Fruit fly (Drosophila melanogaster): ENCODE data around the gene Lmpt.
"Not testable (repeated sequence)": the region's sequence is repeated elsewhere in the genome, so short reads cannot be mapped to it uniquely, and the experiment has no call there.

Gene Lmpt

dm6 chr3L:16927375-16927774 lies 62.3 kb downstream of the Lmpt start, which contains the start of gene CG13023:
CG13023 (minus strand) TSS chr3L:16927434.
- no peak for TF ChIP-seq Sin3A (optimal IDR thresholded peaks at IDR 0.05)
- no peak for TF ChIP-seq psq (optimal IDR thresholded peaks at IDR 0.05)
- TF ChIP-seq ttk (optimal IDR thresholded peaks at IDR 0.05) = no peak
- TF ChIP-seq h (optimal IDR thresholded peaks at IDR 0.05) = no peak
- TF ChIP-seq insv (optimal IDR thresholded peaks at IDR 0.05) = no peak
- no peak for TF ChIP-seq Myc (optimal IDR thresholded peaks at IDR 0.05)

dm6 chr3L:16930522-16930921 lies 65.4 kb downstream of the Lmpt start:
- TF ChIP-seq h (optimal IDR thresholded peaks at IDR 0.05) (no peak), psq (optimal IDR thresholded peaks at IDR 0.05) (no peak), insv (optimal IDR thresholded peaks at IDR 0.05) (no peak), Myc (optimal IDR thresholded peaks at IDR 0.05) (no peak), ttk (optimal IDR thresholded peaks at IDR 0.05) (no peak), Sin3A (optimal IDR thresholded peaks at IDR 0.05) (no peak)

- no peak for TF ChIP-seq insv (optimal IDR thresholded peaks at IDR 0.05)
- no peak for TF ChIP-seq Sin3A (optimal IDR thresholded peaks at IDR 0.05)
- TF ChIP-seq h (optimal IDR thresholded peaks at IDR 0.05) = no peak
- no peak for TF ChIP-seq ttk (optimal IDR thresholded peaks at IDR 0.05)
- TF ChIP-seq Myc (optimal IDR thresholded peaks at IDR 0.05) = no peak
- TF ChIP-seq psq (optimal IDR thresholded peaks at IDR 0.05) = no peak
These were observed 70.2 kb downstream of the Lmpt start, which contains the start of gene CG11905 for dm6 chr3L:16935284-16935683. CG11905 (minus strand) TSS chr3L:16935536.

dm6 chr3L:16936689-16937088 lies 71.6 kb downstream of the Lmpt start:
- no peak for TF ChIP-seq h (optimal IDR thresholded peaks at IDR 0.05)
- no peak for TF ChIP-seq psq (optimal IDR thresholded peaks at IDR 0.05)
- TF ChIP-seq Sin3A (optimal IDR thresholded peaks at IDR 0.05) = no peak
- TF ChIP-seq Myc (optimal IDR thresholded peaks at IDR 0.05) = no peak
- no peak for TF ChIP-seq ttk (optimal IDR thresholded peaks at IDR 0.05)
- no peak for TF ChIP-seq insv (optimal IDR thresholded peaks at IDR 0.05)

- TF ChIP-seq insv (optimal IDR thresholded peaks at IDR 0.05) = no peak
- TF ChIP-seq psq (optimal IDR thresholded peaks at IDR 0.05) = no peak
- TF ChIP-seq Sin3A (optimal IDR thresholded peaks at IDR 0.05) = no peak
- TF ChIP-seq h (optimal IDR thresholded peaks at IDR 0.05) = no peak
- TF ChIP-seq ttk (optimal IDR thresholded peaks at IDR 0.05) = no peak
- no peak for TF ChIP-seq Myc (optimal IDR thresholded peaks at IDR 0.05)
These were observed 73.8 kb downstream of the Lmpt start, which contains the start of gene CG13022 for dm6 chr3L:16938852-16939251. CG13022 (minus strand) TSS chr3L:16938952.

dm6 chr3L:16941319-16941718 lies 76.2 kb downstream of the Lmpt start:
- TF ChIP-seq insv (optimal IDR thresholded peaks at IDR 0.05) (no peak), Myc (optimal IDR thresholded peaks at IDR 0.05) (no peak), h (optimal IDR thresholded peaks at IDR 0.05) (no peak), Sin3A (optimal IDR thresholded peaks at IDR 0.05) (no peak), ttk (optimal IDR thresholded peaks at IDR 0.05) (no peak), psq (optimal IDR thresholded peaks at IDR 0.05) (no peak)

DNA sequence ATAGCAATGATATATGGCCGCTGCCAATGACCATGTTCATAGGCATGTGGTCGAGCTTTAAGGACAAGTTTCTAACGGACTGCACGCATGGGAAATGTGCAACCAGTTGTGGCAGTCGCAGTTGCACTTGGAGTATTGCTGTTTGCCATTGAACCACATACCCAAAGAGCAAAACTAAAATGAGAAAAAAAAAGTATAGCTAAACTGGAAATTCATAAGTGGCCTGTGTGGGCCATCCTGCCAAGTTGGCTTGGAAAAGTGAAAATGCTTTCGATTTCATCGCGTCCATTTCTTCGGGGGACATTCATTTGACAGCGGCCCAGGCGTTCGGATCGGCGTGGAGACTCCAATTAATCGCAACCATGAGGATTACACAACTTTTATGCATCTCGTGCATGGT lies 79.0 kb downstream of the Lmpt start, which contains the start of gene Obp73a:
Gene Obp73a (plus strand): TSS at position 301 of the 400 bp plus-strand sequence.
- TF ChIP-seq Myc (optimal IDR thresholded peaks at IDR 0.05) (no peak), h (optimal IDR thresholded peaks at IDR 0.05) (no peak), ttk (optimal IDR thresholded peaks at IDR 0.05) (no peak)

- not testable (repeated sequence) for TF ChIP-seq ttk, psq, insv (optimal IDR thresholded peaks at IDR 0.05)
These were observed 89.4 kb downstream of the Lmpt start, which contains the start of gene Ogdh for dm6 chr3L:16954522-16954921. Ogdh (plus strand) TSS chr3L:16954822.

DNA sequence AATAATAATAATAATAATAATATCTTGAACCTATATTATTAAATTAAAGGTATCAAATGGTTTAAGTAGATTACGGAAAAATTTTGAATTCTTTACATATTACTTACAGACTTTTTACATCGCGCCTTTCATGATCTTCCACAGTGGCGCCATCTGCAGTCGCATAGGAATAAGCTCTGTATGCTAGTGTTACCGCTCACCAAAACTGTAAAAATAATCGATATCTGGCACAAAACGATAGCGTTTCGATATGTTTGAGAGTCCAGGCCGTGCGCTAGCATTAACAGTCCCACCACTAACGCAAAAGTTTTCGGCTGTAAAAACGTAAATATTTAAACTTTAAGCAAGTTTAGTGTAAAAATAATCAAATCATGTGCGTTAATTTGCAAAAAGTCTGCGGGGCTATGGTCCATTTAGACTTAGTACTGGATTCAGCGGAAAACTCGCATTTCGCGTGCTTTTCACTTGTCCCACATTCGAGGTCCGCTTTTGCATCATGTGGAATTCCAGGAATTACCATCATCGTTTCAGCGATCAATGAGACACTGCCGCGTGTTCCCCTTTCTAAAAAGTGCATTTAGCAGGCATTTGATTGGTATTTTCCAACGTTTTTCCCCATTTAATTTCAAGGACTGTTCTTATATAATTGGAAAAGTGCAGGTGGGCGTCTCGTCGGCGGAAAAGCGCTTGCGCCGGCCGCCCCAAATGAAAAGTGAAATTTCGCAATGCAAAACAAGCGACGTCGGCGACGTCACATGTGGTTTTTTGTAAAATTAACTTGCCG lies 90.3 kb downstream of the Lmpt start:
- no peak for TF ChIP-seq h (optimal IDR thresholded peaks at IDR 0.05)
- no peak for TF ChIP-seq Myc (optimal IDR thresholded peaks at IDR 0.05)
- TF ChIP-seq Sin3A (optimal IDR thresholded peaks at IDR 0.05) = no peak
- no peak for TF ChIP-seq psq (optimal IDR thresholded peaks at IDR 0.05)
- TF ChIP-seq insv (optimal IDR thresholded peaks at IDR 0.05) = no peak
- TF ChIP-seq ttk (optimal IDR thresholded peaks at IDR 0.05) = no peak

- no peak for TF ChIP-seq insv (optimal IDR thresholded peaks at IDR 0.05)
- TF ChIP-seq ttk (optimal IDR thresholded peaks at IDR 0.05) = no peak
- no peak for TF ChIP-seq Myc (optimal IDR thresholded peaks at IDR 0.05)
- no peak for TF ChIP-seq h (optimal IDR thresholded peaks at IDR 0.05)
- no peak for TF ChIP-seq Sin3A (optimal IDR thresholded peaks at IDR 0.05)
- no peak for TF ChIP-seq psq (optimal IDR thresholded peaks at IDR 0.05)
These were observed 91.1 kb downstream of the Lmpt start for dm6 chr3L:16956003-16956767.

DNA sequence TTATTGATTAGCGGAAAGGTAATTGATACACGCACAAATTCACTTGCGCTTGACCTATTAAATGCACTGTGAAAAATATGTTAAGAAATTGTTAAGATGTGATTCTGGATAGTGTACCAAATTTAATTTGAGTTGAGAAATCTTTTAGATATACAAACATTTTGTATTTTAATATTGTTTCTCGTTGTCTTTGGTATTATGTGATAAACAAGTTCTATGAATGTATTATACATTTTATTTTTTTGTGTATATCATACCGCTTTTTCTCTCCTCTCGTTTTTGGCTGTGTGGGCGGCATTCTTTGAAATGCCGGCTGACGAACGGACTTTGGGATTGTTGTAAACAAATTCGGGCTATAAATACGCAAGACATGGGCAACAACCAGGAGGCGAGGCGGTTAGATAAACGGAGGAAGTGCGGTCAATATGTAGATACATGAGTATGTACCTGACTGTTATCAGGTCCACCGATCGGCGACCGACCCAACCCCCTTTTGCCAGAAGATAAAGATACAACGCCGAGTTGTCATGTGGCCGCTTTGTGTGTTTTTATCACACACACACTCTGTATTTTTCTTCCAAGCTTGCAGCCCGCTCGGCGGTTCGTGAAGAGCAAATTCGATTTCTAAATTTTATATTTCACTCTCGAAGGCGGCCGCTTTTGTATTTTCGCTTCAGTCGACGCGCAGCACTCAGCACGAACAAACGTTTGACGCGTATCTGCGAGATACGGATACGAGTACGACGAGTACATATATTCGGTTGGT lies 91.9 kb downstream of the Lmpt start:
- no peak for TF ChIP-seq insv (optimal IDR thresholded peaks at IDR 0.05)
- no peak for TF ChIP-seq Myc (optimal IDR thresholded peaks at IDR 0.05)
- TF ChIP-seq Sin3A (optimal IDR thresholded peaks at IDR 0.05) = no peak
- no peak for TF ChIP-seq h (optimal IDR thresholded peaks at IDR 0.05)
- TF ChIP-seq psq (optimal IDR thresholded peaks at IDR 0.05) = no peak
- no peak for TF ChIP-seq ttk (optimal IDR thresholded peaks at IDR 0.05)
